Worm (Caenorhabditis elegans): ENCODE measurements around the gene Y56A3A.28.

Y56A3A.28 gene

ce11 chrIII:11981539-11981938, 10.4 kb upstream of the Y56A3A.28 start (continued):
- TF ChIP-seq rpc-1 (optimal IDR thresholded peaks at IDR 0.05) = no peak
- TF ChIP-seq rpc-1 (tag; optimal IDR thresholded peaks at IDR 0.05) = no peak
- TF ChIP-seq nhr-80 (tag; optimal IDR thresholded peaks at IDR 0.05) = peak; percentile 51
- peak in 1 of 3 experiments; percentile 26 for TF ChIP-seq lin-35 (GFP tag; optimal IDR thresholded peaks at IDR 0.05)
- no peak for TF ChIP-seq cebp-1 (GFP tag; IDR thresholded peaks at IDR 0.05)
- TF ChIP-seq cebp-1 (tag; optimal IDR thresholded peaks at IDR 0.05) = peak; percentile 43
- 0 out of 2 replicates have a peak, but pooled peaks have one; percentile 26 for TF ChIP-seq ekl-4 (GFP tag; IDR thresholded peaks at IDR 0.05)
- no peak for TF ChIP-seq madf-3 (GFP tag; IDR thresholded peaks at IDR 0.05)
- TF ChIP-seq F52B5.7 (tag; optimal IDR thresholded peaks at IDR 0.05) = no peak
- no peak for TF ChIP-seq Y79H2A.3 (GFP tag; conservative IDR thresholded peaks at IDR 0.05)
- TF ChIP-seq aptf-2 (GFP tag; conservative IDR thresholded peaks at IDR 0.05) = no peak
- TF ChIP-seq repo-1 (tag; optimal IDR thresholded peaks at IDR 0.05) = no peak
- no peak for TF ChIP-seq hlh-12 (tag; optimal IDR thresholded peaks at IDR 0.05)
- no peak for TF ChIP-seq T07F8.4 (tag; optimal IDR thresholded peaks at IDR 0.05)
- TF ChIP-seq nhr-179 (tag; optimal IDR thresholded peaks at IDR 0.05) = no peak
- peak; percentile 28; the same call in 1 of the 2 replicates for TF ChIP-seq hmg-1.2 (GFP tag; IDR thresholded peaks at IDR 0.05)
- peak; percentile 50 for TF ChIP-seq somi-1 (GFP tag; optimal IDR thresholded peaks at IDR 0.05)
- TF ChIP-seq gei-17 (GFP tag; optimal IDR thresholded peaks at IDR 0.05) = no peak
- no peak for TF ChIP-seq snpc-4 (GFP tag; optimal IDR thresholded peaks at IDR 0.05)
- peak in 1 of 4 experiments; percentile 44 for TF ChIP-seq snpc-4 (tag; optimal IDR thresholded peaks at IDR 0.05)
- no peak for TF ChIP-seq ccch-3 (GFP tag; optimal IDR thresholded peaks at IDR 0.05)
- peak; percentile 79 for TF ChIP-seq attf-5 (GFP tag; optimal IDR thresholded peaks at IDR 0.05)
- peak; percentile 59 for TF ChIP-seq F23B12.7 (tag; optimal IDR thresholded peaks at IDR 0.05; ENCODE audit: insufficient read depth)

- no peak for TF ChIP-seq F22D6.2 (tag; optimal IDR thresholded peaks at IDR 0.05)
- no peak for TF ChIP-seq C17E4.6 (GFP tag; IDR thresholded peaks at IDR 0.05)
- peak; percentile 85 for TF ChIP-seq nfyb-1 (GFP tag; IDR thresholded peaks at IDR 0.05)
- TF ChIP-seq unc-62 (GFP tag; optimal IDR thresholded peaks at IDR 0.05) = no peak
- TF ChIP-seq xnd-1 (tag; optimal IDR thresholded peaks at IDR 0.05) = no peak
- no peak for TF ChIP-seq let-526 (GFP tag; IDR thresholded peaks at IDR 0.05)
- no peak for TF ChIP-seq ztf-28 (GFP tag; IDR thresholded peaks at IDR 0.05)
- no peak for TF ChIP-seq nfya-1 (tag; optimal IDR thresholded peaks at IDR 0.05; ENCODE audit: borderline replicate concordance, insufficient read depth)
- no peak for TF ChIP-seq ZK185.1 (tag; optimal IDR thresholded peaks at IDR 0.05; ENCODE audit: poor library complexity, severe bottlenecking)
- 0 out of 2 replicates have a peak, but pooled peaks have one; percentile 9 for TF ChIP-seq zfh-2 (GFP tag; conservative IDR thresholded peaks at IDR 0.05)
Observed at ce11 chrIII:11980743-11981142, 9.6 kb upstream of the Y56A3A.28 start.

ce11 chrIII:11978742-11979141, 7.6 kb upstream of the Y56A3A.28 start, which contains the start of gene Y56A3A.30:
Y56A3A.30 (minus strand) TSS chrIII:11979065.
- TF ChIP-seq nfyb-1 (GFP tag; IDR thresholded peaks at IDR 0.05) = 0 out of 2 replicates have a peak, but pooled peaks have one; percentile 18
- no peak for TF ChIP-seq B0019.2 (GFP tag; conservative IDR thresholded peaks at IDR 0.05)
- no peak for TF ChIP-seq nhr-120 (GFP tag; IDR thresholded peaks at IDR 0.05)

ce11 chrIII:11974414-11974813, 3.2 kb upstream of the Y56A3A.28 start, which contains the start of gene Y56A3A.31:
Y56A3A.31 (plus strand) TSS chrIII:11974477.
- TF ChIP-seq efl-1 (GFP tag; optimal IDR thresholded peaks at IDR 0.05) (no peak), lin-54 (GFP tag; optimal IDR thresholded peaks at IDR 0.05) (peak; percentile 22)

Data from whole organism, young adult.